Fruit fly (Drosophila melanogaster): ENCODE data around the gene Tmtc1.
A peak's percentile ranks its signal among the peaks of the same experiment; 100 is the strongest.

Gene Tmtc1

dm6 chr2L:2723100-2723499, 45.6 kb downstream of the Tmtc1 start:
- TF ChIP-seq CG3032 (tag; optimal IDR thresholded peaks at IDR 0.05) (no peak), fkh (GFP tag; optimal IDR thresholded peaks at IDR 0.05) (no peak), eg (GFP tag; IDR thresholded peaks at IDR 0.05) (no peak), fd85E (GFP tag; optimal IDR thresholded peaks at IDR 0.05) (no peak), CG15336 (GFP tag; IDR thresholded peaks at IDR 0.05) (no peak), CG8319 (GFP tag; optimal IDR thresholded peaks at IDR 0.05) (no peak), CG11294 (GFP tag; IDR thresholded peaks at IDR 0.05) (no peak), CG3919 (GFP tag; optimal IDR thresholded peaks at IDR 0.05) (no peak), CG16779 (tag; optimal IDR thresholded peaks at IDR 0.05) (no peak), CG9139 (GFP tag; optimal IDR thresholded peaks at IDR 0.05) (no peak), CG1621 (tag; optimal IDR thresholded peaks at IDR 0.05) (no peak), CG10631 (GFP tag; optimal IDR thresholded peaks at IDR 0.05) (no peak), Eip75B (GFP tag; optimal IDR thresholded peaks at IDR 0.05) (no peak)

dm6 chr2L:2724459-2724858, 46.9 kb downstream of the Tmtc1 start:
- TF ChIP-seq CG11762 (GFP tag; optimal IDR thresholded peaks at IDR 0.05; ENCODE audit: insufficient read depth) (no peak), dsx (GFP tag; optimal IDR thresholded peaks at IDR 0.05; ENCODE audit: poor library complexity, severe bottlenecking) (peak; percentile 13)

- TF ChIP-seq Sox102F (GFP tag; optimal IDR thresholded peaks at IDR 0.05) (no peak), Lpt (GFP tag; optimal IDR thresholded peaks at IDR 0.05) (no peak), Hr38 (GFP tag; optimal IDR thresholded peaks at IDR 0.05) (no peak), Sox15 (GFP tag; optimal IDR thresholded peaks at IDR 0.05) (no peak), pdm3 (GFP tag; optimal IDR thresholded peaks at IDR 0.05) (no peak), Eip78C (GFP tag) (no peak), ss (GFP tag; optimal IDR thresholded peaks at IDR 0.05) (no peak), Gug (GFP tag; IDR thresholded peaks at IDR 0.05) (no peak)
Observed at dm6 chr2L:2725374-2725773, 47.8 kb downstream of the Tmtc1 start, which contains the start of gene CG31689. CG31689 (plus strand) TSS chr2L:2725674.

- TF ChIP-seq eg (GFP tag; IDR thresholded peaks at IDR 0.05) (no peak), Eip78C (GFP tag) (peak; percentile 14), Sox102F (GFP tag; optimal IDR thresholded peaks at IDR 0.05) (no peak), CG8319 (GFP tag; optimal IDR thresholded peaks at IDR 0.05) (no peak)
Observed at dm6 chr2L:2727364-2727763, 49.8 kb downstream of the Tmtc1 start.

- TF ChIP-seq CG8632 (GFP tag; optimal IDR thresholded peaks at IDR 0.05) (no peak), CG9139 (GFP tag; optimal IDR thresholded peaks at IDR 0.05) (peak; percentile 17), eg (GFP tag; IDR thresholded peaks at IDR 0.05) (peak; percentile 46; the same call in 1 of the 3 replicates), Hr4 (GFP tag; optimal IDR thresholded peaks at IDR 0.05) (no peak), ss (GFP tag; optimal IDR thresholded peaks at IDR 0.05) (peak; percentile 46 to 71), CG8119 (GFP tag; IDR thresholded peaks at IDR 0.05) (peak; percentile 39; the same call in 1 of the 3 replicates), Eip75B (GFP tag; optimal IDR thresholded peaks at IDR 0.05) (no peak), CG6163 (GFP tag; IDR thresholded peaks at IDR 0.05) (peak; percentile 64; the same call in 2 of the 3 replicates), svp (GFP tag) (no peak), Hr38 (GFP tag; optimal IDR thresholded peaks at IDR 0.05) (no peak), Eip78C (GFP tag) (peak; percentile 21)
Observed at dm6 chr2L:2727812-2728211, 50.3 kb downstream of the Tmtc1 start.

dm6 chr2L:2728577-2728976, 51.0 kb downstream of the Tmtc1 start:
- TF ChIP-seq fkh (GFP tag; optimal IDR thresholded peaks at IDR 0.05) (no peak), CG6163 (GFP tag; IDR thresholded peaks at IDR 0.05) (no peak), CG15336 (GFP tag; IDR thresholded peaks at IDR 0.05) (no peak), CG3919 (GFP tag; optimal IDR thresholded peaks at IDR 0.05) (no peak), salr (GFP tag; optimal IDR thresholded peaks at IDR 0.05) (no peak), CG3032 (tag; optimal IDR thresholded peaks at IDR 0.05) (no peak), CG34406 (GFP tag; optimal IDR thresholded peaks at IDR 0.05) (no peak), Gug (GFP tag; IDR thresholded peaks at IDR 0.05) (no peak), CG6808 (GFP tag; optimal IDR thresholded peaks at IDR 0.05) (no peak), lz (GFP tag; optimal IDR thresholded peaks at IDR 0.05) (no peak), Eip75B (GFP tag; optimal IDR thresholded peaks at IDR 0.05) (no peak), CG11294 (GFP tag; IDR thresholded peaks at IDR 0.05) (no peak), dac (GFP tag; optimal IDR thresholded peaks at IDR 0.05) (no peak), net (GFP tag; optimal IDR thresholded peaks at IDR 0.05) (no peak), CG7368 (GFP tag; optimal IDR thresholded peaks at IDR 0.05) (no peak), cyc (GFP tag; optimal IDR thresholded peaks at IDR 0.05) (no peak), Hr39 (GFP tag; optimal IDR thresholded peaks at IDR 0.05) (no peak), ss (GFP tag; optimal IDR thresholded peaks at IDR 0.05) (no peak), Hr38 (GFP tag; optimal IDR thresholded peaks at IDR 0.05) (no peak), CG10669 (GFP tag; optimal IDR thresholded peaks at IDR 0.05) (no peak), CG31627 (GFP tag; optimal IDR thresholded peaks at IDR 0.05) (no peak), CG11762 (GFP tag; optimal IDR thresholded peaks at IDR 0.05; ENCODE audit: insufficient read depth) (no peak), Smox (GFP tag; optimal IDR thresholded peaks at IDR 0.05) (no peak), Sox102F (GFP tag; optimal IDR thresholded peaks at IDR 0.05) (no peak), CG8632 (GFP tag; optimal IDR thresholded peaks at IDR 0.05) (no peak), svp (GFP tag) (peak; percentile 23)
